Fruit fly (Drosophila melanogaster) whole organism, adult: ENCODE data around the gene pigs.

ENCODE experiments used
- CG11617 ChIP-seq: fragments of 200-800 bp; sonication (Bioruptor generic); optimal IDR thresholded peaks from 2 replicates; lab custom pipeline; 2017; ENCODE audit warnings: mild to moderate bottlenecking, missing biosample characterization, missing genetic modification reagents, missing genetic modification characterization
- CG12768 ChIP-seq: fragments of 200-800 bp; sonication (Bioruptor generic); optimal IDR thresholded peaks from 2 replicates; lab custom pipeline; 2017; ENCODE audit warnings: missing biosample characterization, missing genetic modification characterization, mild to moderate bottlenecking, moderate library complexity, missing genetic modification reagents
- Crg-1 ChIP-seq: fragments of 200-800 bp; sonication (Bioruptor generic); optimal IDR thresholded peaks from 2 replicates; lab custom pipeline; 2016; ENCODE audit warnings: missing biosample characterization, missing genetic modification characterization
- cnc ChIP-seq, 2 experiments: fragments of >200 bp; optimal IDR thresholded peaks; 2 replicates each; lab custom pipeline; 2017
- toe ChIP-seq: fragments of 200-800 bp; sonication (Bioruptor generic); optimal IDR thresholded peaks from 2 replicates; lab custom pipeline; 2016; ENCODE audit warnings: missing biosample characterization, missing genetic modification characterization

- TF ChIP-seq cnc (optimal IDR thresholded peaks at IDR 0.05; lab: Kevin White, UChicago) (no peak), Crg-1 (no peak), toe (GFP tag; lab: Kevin White, UChicago) (no peak), CG11617 (GFP tag; lab: Kevin White, UChicago) (no peak), CG12768 (GFP tag; lab: Kevin White, UChicago) (no peak)
Observed at dm6 chrX:6599880-6600279, at the start of gene pigs.
